2 worm cellular contexts compared by ENCODE assay signal in the genomic region with DNA sequence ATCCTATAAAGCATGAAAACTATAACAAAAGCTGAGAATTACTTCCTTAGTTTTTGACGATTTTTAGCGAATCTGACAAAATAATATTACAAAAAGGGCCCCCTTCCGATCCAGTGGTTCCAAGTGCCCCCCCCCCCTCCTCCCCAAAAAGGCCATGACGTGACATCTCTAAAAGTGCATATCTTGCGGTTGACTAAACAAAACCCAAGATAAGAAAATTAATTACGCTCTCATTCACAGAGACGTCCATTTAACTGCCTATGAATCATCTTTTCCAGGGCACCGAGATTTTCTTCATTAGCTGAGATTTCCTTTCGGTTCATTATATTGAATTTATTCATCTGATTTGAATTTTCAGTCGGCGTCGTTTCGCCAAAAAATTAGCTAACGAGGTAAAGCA.
TF ChIP-seq lines count a peak whose summit lies in the region.

A gene (plus strand): TSS at position 301 of the 400 bp plus-strand sequence.

TF ChIP-seq in whole organism, L1 larva, 84 proteins besides CTCF, POLR2A, EP300 and RAD21:
- TF ChIP-seq dsc-1 (tag; optimal IDR thresholded peaks at IDR 0.05; lab: Kevin White, UChicago) (no peak), tlp-1 (tag; optimal IDR thresholded peaks at IDR 0.05; lab: Kevin White, UChicago) (no peak), fkh-8 (tag; optimal IDR thresholded peaks at IDR 0.05; lab: Kevin White, UChicago) (peak; percentile 16), mdl-1 (tag; optimal IDR thresholded peaks at IDR 0.05; lab: Kevin White, UChicago) (no peak), sptf-1 (tag; optimal IDR thresholded peaks at IDR 0.05; lab: Kevin White, UChicago) (no peak), lin-14 (GFP tag; optimal IDR thresholded peaks at IDR 0.05; lab: Kevin White, UChicago) (peak; percentile 18)

TF ChIP-seq in whole organism, L4 larva, 104 proteins besides CTCF, POLR2A, EP300 and RAD21:
- peak; percentile 33 for TF ChIP-seq aha-1 (tag; lab: Kevin White, UChicago)
- no peak for TF ChIP-seq nhr-6 (tag; optimal IDR thresholded peaks at IDR 0.05; lab: Kevin White, UChicago)
